Fruit fly (Drosophila melanogaster): Measurements from ENCODE around the gene alpha-Est2.

The alpha-Est2 gene

DNA sequence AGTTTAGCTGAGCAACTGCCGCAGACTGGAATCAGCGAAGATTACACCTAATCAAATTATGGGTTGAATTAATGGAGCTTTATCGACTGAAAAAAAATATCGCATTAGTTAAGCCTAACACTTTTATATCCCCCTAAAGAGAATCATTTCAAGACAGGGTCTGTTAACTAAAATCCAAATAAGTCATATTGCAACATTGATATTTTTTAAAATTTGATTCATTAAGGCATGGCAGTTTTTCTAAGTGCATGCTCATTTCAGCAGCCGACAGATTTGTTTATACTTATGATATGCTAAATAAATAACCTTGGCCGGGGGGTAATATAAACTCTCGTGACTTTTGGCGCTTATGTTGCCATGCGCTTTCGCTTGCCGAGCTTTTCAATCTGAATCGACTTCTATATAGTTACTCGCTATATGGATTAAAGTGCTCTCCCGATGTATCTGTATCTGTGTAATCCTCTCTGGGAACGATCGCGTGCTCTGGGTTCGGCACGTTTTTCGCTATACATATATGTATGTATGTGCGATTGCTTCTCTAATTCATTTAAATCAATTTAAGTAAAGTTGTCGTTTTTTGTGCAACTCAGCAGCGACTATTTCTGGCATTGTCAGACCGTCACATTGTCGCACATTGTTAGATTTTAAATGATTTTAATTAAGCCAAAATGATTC is 35.2 kb upstream of the alpha-Est2 start (continued):
- TF ChIP-seq bbx (GFP tag; IDR thresholded peaks at IDR 0.05; ENCODE audit: partially characterized antibody), result no peak
- TF ChIP-seq CG4707 (GFP tag; optimal IDR thresholded peaks at IDR 0.05), result no peak
- TF ChIP-seq B-H1 (GFP tag; IDR thresholded peaks at IDR 0.05), result peak; percentile 50; the same call in 2 of the 3 replicates
- TF ChIP-seq sug (tag; optimal IDR thresholded peaks at IDR 0.05), result peak; percentile 95
- TF ChIP-seq CG15601 (tag; optimal IDR thresholded peaks at IDR 0.05), result no peak
- no peak for TF ChIP-seq CG5953 (GFP tag; IDR thresholded peaks at IDR 0.05)
- TF ChIP-seq MTF-1 (GFP tag; optimal IDR thresholded peaks at IDR 0.05; ENCODE audit: borderline replicate concordance), result peak; percentile 12
- TF ChIP-seq dmrt99B (tag; optimal IDR thresholded peaks at IDR 0.05), result peak; percentile 68
- peak; percentile 67; the same call in 2 of the 4 replicates for TF ChIP-seq Gug (GFP tag; IDR thresholded peaks at IDR 0.05)
- TF ChIP-seq emc (GFP tag; optimal IDR thresholded peaks at IDR 0.05), result peak; percentile 85
- TF ChIP-seq dmrt11E (tag; optimal IDR thresholded peaks at IDR 0.05), result no peak
- no peak for TF ChIP-seq Bgb (GFP tag; IDR thresholded peaks at IDR 0.05; ENCODE audit: partially characterized antibody)
- TF ChIP-seq CG10565 (GFP tag; optimal IDR thresholded peaks at IDR 0.05), result no peak
- peak; percentile 62 for TF ChIP-seq Hr3 (GFP tag; optimal IDR thresholded peaks at IDR 0.05)
- peak; percentile 63 for TF ChIP-seq CG7987 (GFP tag; optimal IDR thresholded peaks at IDR 0.05)
- TF ChIP-seq btn (GFP tag; optimal IDR thresholded peaks at IDR 0.05), result no peak
- TF ChIP-seq CG12391 (tag; optimal IDR thresholded peaks at IDR 0.05), result peak; percentile 76
- peak; percentile 82 for TF ChIP-seq Max (GFP tag; optimal IDR thresholded peaks at IDR 0.05)
- peak; percentile 63 for TF ChIP-seq H2.0 (GFP tag; IDR thresholded peaks at IDR 0.05)
- no peak for TF ChIP-seq kni (GFP tag; optimal IDR thresholded peaks at IDR 0.05)
- peak; percentile 23 for TF ChIP-seq chn (GFP tag; optimal IDR thresholded peaks at IDR 0.05)
- TF ChIP-seq Hr51 (GFP tag; optimal IDR thresholded peaks at IDR 0.05), result peak; percentile 77 to 78
- TF ChIP-seq CG12236 (GFP tag; optimal IDR thresholded peaks at IDR 0.05), result peak; percentile 27
- no peak; the same call in 2 of the 3 replicates for TF ChIP-seq otp (GFP tag; IDR thresholded peaks at IDR 0.05)
- TF ChIP-seq pfk (GFP tag; optimal IDR thresholded peaks at IDR 0.05), result no peak
- TF ChIP-seq CG11504 (tag; optimal IDR thresholded peaks at IDR 0.05), result peak; percentile 79
- TF ChIP-seq Six4 (GFP tag; optimal IDR thresholded peaks at IDR 0.05), result peak; percentile 11
- peak; percentile 84 for TF ChIP-seq bcd (GFP tag; optimal IDR thresholded peaks at IDR 0.05)
- TF ChIP-seq jing (GFP tag; optimal IDR thresholded peaks at IDR 0.05), result peak; percentile 42
- TF ChIP-seq slp2 (GFP tag; optimal IDR thresholded peaks at IDR 0.05), result peak; percentile 68
- no peak for TF ChIP-seq lov (optimal IDR thresholded peaks at IDR 0.05)
- no peak for TF ChIP-seq lov (GFP tag; IDR thresholded peaks at IDR 0.05)
- no peak for TF ChIP-seq sr (GFP tag; IDR thresholded peaks at IDR 0.05)
- TF ChIP-seq CG8281 (tag; optimal IDR thresholded peaks at IDR 0.05), result peak; percentile 37
- peak; percentile 76; the same call in 1 of the 2 replicates for TF ChIP-seq CG11085 (GFP tag; IDR thresholded peaks at IDR 0.05)
- peak; percentile 25 for TF ChIP-seq CG18262 (tag; optimal IDR thresholded peaks at IDR 0.05)
- no peak for TF ChIP-seq CG2875 (GFP tag; optimal IDR thresholded peaks at IDR 0.05)
- peak; percentile 94 for TF ChIP-seq Atf6 (GFP tag; IDR thresholded peaks at IDR 0.05)
- TF ChIP-seq NK7.1 (GFP tag; optimal IDR thresholded peaks at IDR 0.05), result peak; percentile 78
- TF ChIP-seq lmd (GFP tag; IDR thresholded peaks at IDR 0.05), result peak; percentile 91
- TF ChIP-seq Sox102F (GFP tag; optimal IDR thresholded peaks at IDR 0.05), result peak; percentile 55
- TF ChIP-seq HLHmδ (GFP tag; optimal IDR thresholded peaks at IDR 0.05), result no peak
- TF ChIP-seq CG3407 (GFP tag; optimal IDR thresholded peaks at IDR 0.05), result no peak
- no peak for TF ChIP-seq zf30C (GFP tag; optimal IDR thresholded peaks at IDR 0.05)
- TF ChIP-seq tup (GFP tag; optimal IDR thresholded peaks at IDR 0.05), result peak; percentile 79
- no peak; the same call in 1 of the 3 replicates for TF ChIP-seq ase (GFP tag; IDR thresholded peaks at IDR 0.05)
- TF ChIP-seq CG2120 (GFP tag; optimal IDR thresholded peaks at IDR 0.05), result peak; percentile 98
- peak; percentile 26 for TF ChIP-seq CG4328 (GFP tag; optimal IDR thresholded peaks at IDR 0.05)

All from whole organism, embryonic.